Worm (Caenorhabditis elegans) whole organism, L2 larva: Measurements from ENCODE around the gene C49C3.10.

Source experiments
- C34F6.9 ChIP-seq: fragments of 150-350 bp; optimal IDR thresholded peaks from 2 replicates; lab custom pipeline; 2014; ENCODE audit warnings: missing biosample characterization, missing genetic modification characterization
- F13H6.1 ChIP-seq: sonication (generic microtip); optimal IDR thresholded peaks from 2 replicates; lab custom pipeline; 2016; ENCODE audit warnings: missing genetic modification characterization, missing compliant biosample characterization
- R02D3.7 ChIP-seq: fragments of 150-350 bp; optimal IDR thresholded peaks from 2 replicates; lab custom pipeline; 2014; ENCODE audit warnings: missing biosample characterization, missing genetic modification characterization
- Y55F3AM.14 ChIP-seq: fragments of 200-800 bp; sonication (Bioruptor generic); optimal IDR thresholded peaks from 2 replicates; lab custom pipeline; 2018; ENCODE audit warnings: mild to moderate bottlenecking, missing genetic modification characterization, missing compliant biosample characterization
- ZK546.5 ChIP-seq: sonication (generic microtip); optimal IDR thresholded peaks from 2 replicates; lab custom pipeline; 2017; ENCODE audit warnings: missing biosample characterization, missing genetic modification characterization
- alr-1 ChIP-seq: fragments of 150-350 bp; optimal IDR thresholded peaks from 2 replicates; lab custom pipeline; 2014; ENCODE audit warnings: missing biosample characterization, missing genetic modification characterization
- blmp-1 ChIP-seq: sonication (generic microtip); optimal IDR thresholded peaks from 2 replicates; lab custom pipeline; 2017; ENCODE audit warnings: missing genetic modification characterization, mild to moderate bottlenecking, missing compliant biosample characterization, antibody characterized with exemption, moderate library complexity; ENCODE audit not compliant: insufficient read depth
- ceh-16 ChIP-seq: fragments of 150-350 bp; optimal IDR thresholded peaks from 2 replicates; lab custom pipeline; 2014; ENCODE audit warnings: missing biosample characterization, missing genetic modification characterization
- crh-2 ChIP-seq: sonication (generic microtip); optimal IDR thresholded peaks from 2 replicates; lab custom pipeline; 2017; ENCODE audit warnings: missing biosample characterization, missing genetic modification characterization
- elt-3 ChIP-seq: sonication (generic microtip); optimal IDR thresholded peaks from 2 replicates; lab custom pipeline; 2017; ENCODE audit warnings: missing biosample characterization, missing genetic modification characterization
- fos-1 ChIP-seq: fragments of 150-350 bp; optimal IDR thresholded peaks from 2 replicates; lab custom pipeline; 2014; ENCODE audit warnings: missing biosample characterization, missing genetic modification characterization
- gmeb-1 ChIP-seq: fragments of 150-350 bp; optimal IDR thresholded peaks from 2 replicates; lab custom pipeline; 2014; ENCODE audit warnings: missing biosample characterization, missing genetic modification characterization
- lin-11 ChIP-seq: fragments of 150-350 bp; sonication (generic microtip); optimal IDR thresholded peaks from 2 replicates; lab custom pipeline; 2014; ENCODE audit warnings: missing biosample characterization, missing genetic modification characterization, inconsistent platforms, mixed read lengths
- lin-13 ChIP-seq: fragments of 150-350 bp; optimal IDR thresholded peaks from 2 replicates; lab custom pipeline; 2014; ENCODE audit warnings: missing biosample characterization, missing genetic modification reagents, missing genetic modification characterization
- lsy-2 ChIP-seq, 2 experiments: fragments of 150-350 bp in 1 of 2; sonication (generic microtip) in 1 of 2; optimal IDR thresholded peaks; 2 replicates each; lab custom pipeline; 2014 to 2017; ENCODE audit warnings: missing biosample characterization in 2 of 2, missing genetic modification characterization in 2 of 2
- mab-5 ChIP-seq: fragments of 150-350 bp; optimal IDR thresholded peaks from 2 replicates; lab custom pipeline; 2014; ENCODE audit warnings: missing biosample characterization, missing genetic modification characterization
- mbf-1 ChIP-seq: sonication (generic microtip); optimal IDR thresholded peaks from 2 replicates; lab custom pipeline; 2017; ENCODE audit warnings: missing biosample characterization, missing genetic modification characterization
- mdl-1 ChIP-seq, 2 experiments: fragments of 150-350 bp in 1 of 2; sonication (generic microtip) in 1 of 2; optimal IDR thresholded peaks; 2 replicates each; lab custom pipeline; 2017; ENCODE audit warnings: missing biosample characterization in 2 of 2, missing genetic modification characterization in 2 of 2
- nhr-10 ChIP-seq: sonication (generic microtip); optimal IDR thresholded peaks from 2 replicates; lab custom pipeline; 2017; ENCODE audit warnings: missing biosample characterization, missing genetic modification characterization
- nhr-11 ChIP-seq: fragments of 150-350 bp; optimal IDR thresholded peaks from 2 replicates; lab custom pipeline; 2014; ENCODE audit warnings: missing biosample characterization, missing genetic modification characterization
- nhr-12 ChIP-seq: fragments of 150-350 bp; optimal IDR thresholded peaks from 2 replicates; lab custom pipeline; 2014; ENCODE audit warnings: missing biosample characterization, missing genetic modification characterization
- nhr-129 ChIP-seq: fragments of 150-350 bp; optimal IDR thresholded peaks from 2 replicates; lab custom pipeline; 2014; ENCODE audit warnings: missing biosample characterization, missing genetic modification characterization
- nhr-237 ChIP-seq: fragments of 150-350 bp; optimal IDR thresholded peaks from 2 replicates; lab custom pipeline; 2014; ENCODE audit warnings: missing biosample characterization, missing genetic modification characterization
- nhr-25 ChIP-seq: fragments of 150-350 bp; sonication (generic microtip); optimal IDR thresholded peaks from 3 replicates; lab custom pipeline; 2014; ENCODE audit warnings: missing biosample characterization, missing genetic modification characterization
- nhr-6 ChIP-seq: fragments of 150-350 bp; optimal IDR thresholded peaks from 2 replicates; lab custom pipeline; 2014; ENCODE audit warnings: missing biosample characterization, missing genetic modification characterization
- nhr-77 ChIP-seq: fragments of 150-350 bp; optimal IDR thresholded peaks from 2 replicates; lab custom pipeline; 2014; ENCODE audit warnings: missing biosample characterization, missing genetic modification characterization
- peb-1 ChIP-seq: fragments of 150-350 bp; optimal IDR thresholded peaks from 2 replicates; lab custom pipeline; 2014; ENCODE audit warnings: missing biosample characterization, missing genetic modification characterization
- sem-4 ChIP-seq: fragments of 150-350 bp; optimal IDR thresholded peaks from 2 replicates; lab custom pipeline; 2014; ENCODE audit warnings: missing biosample characterization, missing genetic modification reagents, missing genetic modification characterization
- skn-1 ChIP-seq: sonication (generic microtip); optimal IDR thresholded peaks from 2 replicates; lab custom pipeline; 2017; ENCODE audit warnings: missing biosample characterization, missing genetic modification characterization
- sma-3 ChIP-seq: sonication (generic microtip); optimal IDR thresholded peaks from 2 replicates; lab custom pipeline; 2016; ENCODE audit warnings: missing genetic modification reagents, missing genetic modification characterization, missing compliant biosample characterization
- sma-9 ChIP-seq, 2 experiments: fragments of 150-350 bp in 1 of 2; sonication (generic microtip) in 1 of 2; optimal IDR thresholded peaks; 2 replicates each; lab custom pipeline; 2014 to 2016; ENCODE audit warnings: missing genetic modification characterization in 2 of 2, mild to moderate bottlenecking in 1 of 2, missing biosample characterization in 1 of 2, missing compliant biosample characterization in 1 of 2, missing genetic modification reagents in 1 of 2, moderate library complexity in 1 of 2
- snpc-4 ChIP-seq: fragments of 150-350 bp; optimal IDR thresholded peaks from 2 replicates; lab custom pipeline; 2014; ENCODE audit warnings: missing biosample characterization, missing genetic modification characterization
- unc-55 ChIP-seq: fragments of 150-350 bp; sonication (generic microtip); optimal IDR thresholded peaks from 3 replicates; lab custom pipeline; 2014; ENCODE audit warnings: missing biosample characterization, missing genetic modification reagents, missing genetic modification characterization
- unc-62 ChIP-seq: fragments of 150-350 bp; optimal IDR thresholded peaks from 2 replicates; lab custom pipeline; 2014; ENCODE audit warnings: missing biosample characterization, missing genetic modification reagents, missing genetic modification characterization
- zag-1 ChIP-seq: fragments of 150-350 bp; optimal IDR thresholded peaks from 2 replicates; lab custom pipeline; 2014; ENCODE audit warnings: missing biosample characterization, missing genetic modification characterization
- ztf-1 ChIP-seq: fragments of 200-800 bp; sonication (Bioruptor generic); conservative IDR thresholded peaks from 2 replicates; pipeline ENCODE4 v1.3.6; 2022; ENCODE audit warnings: missing genetic modification characterization, missing compliant biosample characterization
- ztf-11 ChIP-seq: sonication (generic microtip); optimal IDR thresholded peaks from 2 replicates; lab custom pipeline; 2017; ENCODE audit warnings: missing biosample characterization, missing genetic modification characterization
- ztf-4 ChIP-seq: fragments of 150-350 bp; optimal IDR thresholded peaks from 2 replicates; lab custom pipeline; 2014; ENCODE audit warnings: missing biosample characterization, missing genetic modification characterization

The C49C3.10 gene

ce11 chrIV:17380061-17380680 lies 41.4 kb upstream of the C49C3.10 start, which contains the start of the genes C30H6.9 and dlat-2:
Gene C30H6.9, minus strand, starts transcription at chrIV:17380170.
Gene dlat-2, plus strand, starts transcription at chrIV:17380626.
- TF ChIP-seq peb-1 (no peak), C34F6.9 (tag; lab: Kevin White, UChicago) (peak; percentile 60), mbf-1 (no peak), ceh-16 (no peak), crh-2 (tag; lab: Kevin White, UChicago) (no peak), nhr-10 (tag; lab: Kevin White, UChicago) (no peak), nhr-129 (tag; lab: Kevin White, UChicago) (peak; percentile 20), sem-4 (tag; lab: Kevin White, UChicago) (no peak), ztf-11 (tag; lab: Kevin White, UChicago) (no peak), unc-55 (peak; percentile 60), nhr-77 (tag; lab: Kevin White, UChicago) (no peak), nhr-25 (tag; lab: Kevin White, UChicago) (no peak), lsy-2 (tag; optimal IDR thresholded peaks at IDR 0.05; lab: Kevin White, UChicago) (peak in 1 of 2 experiments; percentile 40), fos-1 (tag; lab: Kevin White, UChicago) (peak; percentile 11), ZK546.5 (tag; lab: Kevin White, UChicago) (no peak), lin-13 (peak; percentile 11), snpc-4 (tag; lab: Kevin White, UChicago) (no peak), ztf-4 (no peak), sma-9 (GFP tag; optimal IDR thresholded peaks at IDR 0.05; lab: Kevin White, UChicago) (no peak), sma-9 (tag; optimal IDR thresholded peaks at IDR 0.05; lab: Kevin White, UChicago) (no peak)
- TF ChIP-seq, all 48 proteins: peak for 6

- TF ChIP-seq mbf-1 (no peak), sem-4 (tag; lab: Kevin White, UChicago) (no peak), unc-62 (GFP tag; lab: Kevin White, UChicago) (no peak), nhr-6 (tag; lab: Kevin White, UChicago) (no peak), R02D3.7 (no peak), mdl-1 (tag; optimal IDR thresholded peaks at IDR 0.05; lab: Kevin White, UChicago) (no peak), zag-1 (no peak), crh-2 (tag; lab: Kevin White, UChicago) (no peak), C34F6.9 (tag; lab: Kevin White, UChicago) (no peak), blmp-1 (no peak), nhr-12 (tag; lab: Kevin White, UChicago) (no peak)
Measured at ce11 chrIV:17376127-17376526, 37.4 kb upstream of the C49C3.10 start, which contains the start of gene haf-1. Gene haf-1, plus strand, starts transcription at chrIV:17376427.

ce11 chrIV:17371469-17371868 lies 32.7 kb upstream of the C49C3.10 start, which contains the start of gene C30H6.5:
Gene C30H6.5, plus strand, starts transcription at chrIV:17371769.
- TF ChIP-seq alr-1 (tag; lab: Kevin White, UChicago) (no peak), skn-1 (no peak), mdl-1 (tag; optimal IDR thresholded peaks at IDR 0.05; lab: Kevin White, UChicago) (no peak), nhr-11 (no peak), elt-3 (tag; lab: Kevin White, UChicago) (no peak), ztf-1 (GFP tag; lab: Robert Waterston, UW) (no peak), nhr-10 (tag; lab: Kevin White, UChicago) (no peak), nhr-25 (tag; lab: Kevin White, UChicago) (no peak), nhr-12 (tag; lab: Kevin White, UChicago) (no peak), mab-5 (tag; lab: Kevin White, UChicago) (no peak), F13H6.1 (tag; lab: Kevin White, UChicago) (no peak), sem-4 (tag; lab: Kevin White, UChicago) (no peak), ZK546.5 (tag; lab: Kevin White, UChicago) (no peak), zag-1 (no peak), nhr-77 (tag; lab: Kevin White, UChicago) (no peak), gmeb-1 (no peak), Y55F3AM.14 (GFP tag; lab: Kevin White, UChicago) (no peak), snpc-4 (tag; lab: Kevin White, UChicago) (no peak), blmp-1 (no peak), nhr-237 (no peak)

ce11 chrIV:17368292-17368691 lies 29.5 kb upstream of the C49C3.10 start, which contains the start of gene trh-1:
Gene trh-1, plus strand, starts transcription at chrIV:17368592.
- TF ChIP-seq sma-3 (GFP tag; lab: Kevin White, UChicago): no peak
- no peak for TF ChIP-seq ceh-16
- no peak for TF ChIP-seq nhr-10 (tag; lab: Kevin White, UChicago)
- TF ChIP-seq alr-1 (tag; lab: Kevin White, UChicago): no peak
- no peak for TF ChIP-seq mbf-1
- TF ChIP-seq mdl-1 (tag; optimal IDR thresholded peaks at IDR 0.05; lab: Kevin White, UChicago): no peak
- TF ChIP-seq peb-1: no peak
- no peak for TF ChIP-seq lin-11 (tag; lab: Kevin White, UChicago)
